Worm (Caenorhabditis elegans): Measurements from ENCODE around the gene R07E5.5.

Gene R07E5.5

DNA sequence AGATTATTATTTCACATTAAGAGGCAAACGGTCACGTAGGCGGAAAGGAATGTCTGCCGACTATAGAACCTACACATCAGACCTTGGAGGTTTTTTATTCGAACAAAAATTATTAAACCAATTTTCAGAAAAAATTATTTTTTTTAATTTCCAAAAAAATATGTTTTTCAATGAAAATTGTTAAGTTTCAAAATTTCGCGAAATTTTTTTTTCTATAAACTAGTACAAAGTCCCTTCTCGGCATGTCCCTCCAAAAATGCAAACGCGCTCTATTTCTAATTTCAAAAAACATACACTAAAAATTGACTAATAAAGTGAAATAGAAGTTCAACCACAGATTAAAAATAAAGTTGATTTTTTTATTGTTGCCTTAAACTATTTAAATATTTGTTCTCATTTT lies 32.2 kb upstream of the R07E5.5 start, which contains the start of gene ckb-1:
Gene ckb-1 (plus strand): TSS at position 301 of the 400 bp plus-strand sequence.
- peak; percentile 0 to 32 for TF ChIP-seq lsy-2 (tag; optimal IDR thresholded peaks at IDR 0.05)
- no peak for TF ChIP-seq lin-39 (tag; optimal IDR thresholded peaks at IDR 0.05)
- peak in 1 of 2 experiments; percentile 18 for TF ChIP-seq lin-35 (GFP tag; optimal IDR thresholded peaks at IDR 0.05)
- TF ChIP-seq pax-3 (tag; optimal IDR thresholded peaks at IDR 0.05): no peak
- TF ChIP-seq dpl-1 (GFP tag; optimal IDR thresholded peaks at IDR 0.05): peak in 1 of 3 experiments; percentile 24
- no peak for TF ChIP-seq ztf-4 (tag; optimal IDR thresholded peaks at IDR 0.05)

DNA sequence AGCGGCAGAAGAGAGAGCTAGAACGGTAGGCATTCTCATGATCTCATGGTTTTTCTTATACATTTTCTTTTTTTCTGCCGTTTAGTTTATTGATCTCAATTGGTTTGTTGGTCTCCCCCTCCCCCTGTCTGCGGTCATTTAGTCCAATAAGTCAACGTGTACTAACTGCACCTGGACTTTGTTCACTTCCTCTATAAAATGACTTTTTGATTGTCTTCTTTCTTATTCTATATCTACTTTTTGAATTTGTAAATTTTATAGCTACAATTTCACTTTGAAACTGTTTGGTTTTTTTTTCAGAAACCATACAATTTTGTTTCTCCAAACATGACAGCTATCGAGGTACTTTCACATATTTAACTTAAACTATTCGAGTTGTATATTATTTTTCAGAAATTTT lies 29.6 kb upstream of the R07E5.5 start, which contains the start of gene ckb-2:
Gene ckb-2 (plus strand): TSS at position 301 of the 400 bp plus-strand sequence.
- peak; percentile 71 for TF ChIP-seq xbp-1 (tag; optimal IDR thresholded peaks at IDR 0.05)
- TF ChIP-seq nhr-19 (GFP tag; conservative IDR thresholded peaks at IDR 0.05): no peak

DNA sequence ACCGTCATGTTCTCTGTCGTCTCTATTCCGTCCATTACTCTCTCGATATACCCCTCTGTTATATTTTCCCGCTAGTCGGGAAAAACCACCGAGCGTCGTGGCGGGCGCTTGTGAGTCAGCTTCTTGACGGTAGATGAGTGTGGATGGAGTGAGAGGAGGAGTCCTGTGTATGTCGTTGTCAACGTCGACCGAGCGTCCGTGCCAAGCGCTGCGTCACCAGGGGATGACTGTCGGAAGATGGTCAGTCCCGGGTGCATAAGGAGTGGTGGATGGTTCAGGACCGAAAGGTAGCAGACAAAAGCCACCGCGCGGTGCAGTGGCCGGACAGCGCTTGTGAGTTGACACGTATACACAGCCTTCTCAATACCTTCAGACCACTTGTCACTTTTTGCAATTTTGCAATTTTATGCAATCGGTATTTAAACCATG lies 27.8 kb upstream of the R07E5.5 start:
- TF ChIP-seq C16A3.4 (tag; optimal IDR thresholded peaks at IDR 0.05) (peak; percentile 13), nhr-90 (tag; optimal IDR thresholded peaks at IDR 0.05; ENCODE audit: poor library complexity) (peak; percentile 37), lsy-2 (tag; optimal IDR thresholded peaks at IDR 0.05) (peak in 1 of 2 experiments; percentile 57), nhr-20 (tag; optimal IDR thresholded peaks at IDR 0.05) (peak; percentile 36), jun-1 (tag; optimal IDR thresholded peaks at IDR 0.05) (peak; percentile 17), snu-23 (GFP tag; optimal IDR thresholded peaks at IDR 0.05) (peak; percentile 45), lir-3 (tag; optimal IDR thresholded peaks at IDR 0.05; ENCODE audit: poor library complexity) (peak; percentile 27), nhr-71 (tag; optimal IDR thresholded peaks at IDR 0.05) (peak; percentile 61), lin-35 (GFP tag; optimal IDR thresholded peaks at IDR 0.05) (peak in 1 of 2 experiments; percentile 26), efl-1 (optimal IDR thresholded peaks at IDR 0.05) (peak in 1 of 2 experiments; percentile 9), efl-1 (GFP tag; optimal IDR thresholded peaks at IDR 0.05 in 1 of 2) (peak in 1 of 2 experiments; percentile 70), swsn-7 (tag; optimal IDR thresholded peaks at IDR 0.05) (peak; percentile 21), mdl-1 (tag; optimal IDR thresholded peaks at IDR 0.05) (peak in 1 of 2 experiments; percentile 14), nhr-19 (GFP tag; conservative IDR thresholded peaks at IDR 0.05) (peak; percentile 68), xbp-1 (tag; optimal IDR thresholded peaks at IDR 0.05) (peak; percentile 28), tbx-2 (tag; optimal IDR thresholded peaks at IDR 0.05) (peak; percentile 24), aly-2 (tag; optimal IDR thresholded peaks at IDR 0.05) (peak; percentile 35), dsc-1 (tag; optimal IDR thresholded peaks at IDR 0.05) (peak; percentile 44), nhr-47 (tag; optimal IDR thresholded peaks at IDR 0.05) (peak; percentile 51)

DNA sequence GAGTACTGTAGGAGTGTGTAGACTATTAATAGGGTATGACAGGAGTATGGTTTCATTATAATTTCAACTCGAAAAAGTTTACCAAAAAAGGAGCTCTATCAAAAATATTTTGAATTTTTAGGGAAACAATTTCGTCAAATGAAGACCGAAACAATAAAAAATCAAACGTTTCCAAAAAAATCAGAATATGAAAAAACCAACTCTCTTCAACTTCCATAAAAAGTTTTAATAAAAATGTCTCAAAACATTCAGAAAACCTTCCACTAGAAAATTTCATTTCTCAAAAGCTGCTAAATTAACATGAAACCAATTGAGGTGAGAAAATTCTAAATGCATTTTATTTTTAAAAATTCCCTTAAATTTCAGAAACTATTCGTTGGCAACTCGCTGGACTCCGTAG lies 26.6 kb upstream of the R07E5.5 start, which contains the start of gene ckb-3:
Gene ckb-3 (plus strand): TSS at position 301 of the 400 bp plus-strand sequence.
- TF ChIP-seq rnt-1 (tag; optimal IDR thresholded peaks at IDR 0.05) (no peak), fkh-4 (tag; optimal IDR thresholded peaks at IDR 0.05; ENCODE audit: borderline replicate concordance) (no peak), efl-1 (optimal IDR thresholded peaks at IDR 0.05) (no peak), efl-1 (GFP tag; optimal IDR thresholded peaks at IDR 0.05 in 1 of 2) (no peak), tlp-1 (tag; optimal IDR thresholded peaks at IDR 0.05) (no peak), xbp-1 (tag; optimal IDR thresholded peaks at IDR 0.05) (no peak), Y116A8C.19 (tag; optimal IDR thresholded peaks at IDR 0.05; ENCODE audit: borderline replicate concordance) (no peak), pqm-1 (tag; optimal IDR thresholded peaks at IDR 0.05) (no peak), nhr-85 (tag) (no peak), hlh-4 (tag; optimal IDR thresholded peaks at IDR 0.05) (no peak), fkh-10 (GFP tag; optimal IDR thresholded peaks at IDR 0.05) (no peak), F16B12.6 (tag; optimal IDR thresholded peaks at IDR 0.05) (no peak), sox-4 (tag; optimal IDR thresholded peaks at IDR 0.05) (no peak), nhr-77 (tag; optimal IDR thresholded peaks at IDR 0.05) (no peak), lir-3 (tag; optimal IDR thresholded peaks at IDR 0.05; ENCODE audit: poor library complexity) (no peak), sup-37 (GFP tag; optimal IDR thresholded peaks at IDR 0.05) (no peak), unc-30 (tag; optimal IDR thresholded peaks at IDR 0.05) (no peak), swsn-7 (tag; optimal IDR thresholded peaks at IDR 0.05) (no peak), egl-27 (tag; optimal IDR thresholded peaks at IDR 0.05) (no peak), dpl-1 (GFP tag; optimal IDR thresholded peaks at IDR 0.05) (no peak)

Measured in whole organism, L1 larva.